Fruit fly (Drosophila melanogaster): ENCODE data around the gene ppk27.

The ppk27 gene

dm6 chr3L:3755713-3756112 is 712 bp upstream of the ppk27 start (continued):
- peak; percentile 15 for TF ChIP-seq CG10209 (GFP tag; optimal IDR thresholded peaks at IDR 0.05)
- TF ChIP-seq yki (optimal IDR thresholded peaks at IDR 0.05): no peak
- TF ChIP-seq CG13123 (GFP tag; optimal IDR thresholded peaks at IDR 0.05): no peak
- peak; percentile 12 for TF ChIP-seq cg (GFP tag; optimal IDR thresholded peaks at IDR 0.05)
- peak; percentile 20 for TF ChIP-seq HHEX (GFP tag; optimal IDR thresholded peaks at IDR 0.05)
- TF ChIP-seq sc (optimal IDR thresholded peaks at IDR 0.05): no peak
- TF ChIP-seq sc (GFP tag; optimal IDR thresholded peaks at IDR 0.05): no peak
- no peak for TF ChIP-seq CG15269 (tag; optimal IDR thresholded peaks at IDR 0.05)
- no peak for TF ChIP-seq grau (tag; optimal IDR thresholded peaks at IDR 0.05)
- no peak for TF ChIP-seq Ets97D (GFP tag; optimal IDR thresholded peaks at IDR 0.05)
- no peak for TF ChIP-seq ap (GFP tag; IDR thresholded peaks at IDR 0.05)
- no peak for TF ChIP-seq Aef1 (GFP tag; IDR thresholded peaks at IDR 0.05)
- TF ChIP-seq jing (GFP tag; optimal IDR thresholded peaks at IDR 0.05): no peak
- no peak for TF ChIP-seq CG11696 (GFP tag; IDR thresholded peaks at IDR 0.05)
- no peak; the same call in 1 of the 2 replicates for TF ChIP-seq Rfx (GFP tag; IDR thresholded peaks at IDR 0.05)
- TF ChIP-seq ac (GFP tag; optimal IDR thresholded peaks at IDR 0.05): no peak
- TF ChIP-seq HLHmδ (GFP tag; optimal IDR thresholded peaks at IDR 0.05): no peak
- TF ChIP-seq CG12155 (GFP tag; optimal IDR thresholded peaks at IDR 0.05): no peak
- TF ChIP-seq Myb (GFP tag; optimal IDR thresholded peaks at IDR 0.05): no peak
- TF ChIP-seq phol (tag; optimal IDR thresholded peaks at IDR 0.05): no peak
- no peak for TF ChIP-seq CG9797 (GFP tag; optimal IDR thresholded peaks at IDR 0.05)
- TF ChIP-seq CG34422 (GFP tag; IDR thresholded peaks at IDR 0.05): no peak
- TF ChIP-seq fu2 (GFP tag; optimal IDR thresholded peaks at IDR 0.05): no peak
- no peak for TF ChIP-seq CG30431 (GFP tag; optimal IDR thresholded peaks at IDR 0.05)
- TF ChIP-seq CG2875 (GFP tag; optimal IDR thresholded peaks at IDR 0.05): peak; percentile 34
- TF ChIP-seq Gsc (GFP tag; IDR thresholded peaks at IDR 0.05): no peak
- no peak for TF ChIP-seq CG8089 (GFP tag; optimal IDR thresholded peaks at IDR 0.05)
- TF ChIP-seq Hmx (GFP tag; optimal IDR thresholded peaks at IDR 0.05): no peak
- TF ChIP-seq hb (GFP tag; IDR thresholded peaks at IDR 0.05; ENCODE audit: partially characterized antibody): no peak
- TF ChIP-seq CG5180 (GFP tag; optimal IDR thresholded peaks at IDR 0.05): peak; percentile 8
- TF ChIP-seq ATbp (GFP tag; optimal IDR thresholded peaks at IDR 0.05): peak; percentile 56
- TF ChIP-seq CG12299 (tag; optimal IDR thresholded peaks at IDR 0.05): no peak
- TF ChIP-seq shn (GFP tag; optimal IDR thresholded peaks at IDR 0.05): no peak
- TF ChIP-seq sob (GFP tag; IDR thresholded peaks at IDR 0.05): 0 out of 2 replicates have a peak, but pooled peaks have one; percentile 20
- no peak for TF ChIP-seq gce (GFP tag; IDR thresholded peaks at IDR 0.05)
- no peak for TF ChIP-seq hth (optimal IDR thresholded peaks at IDR 0.05)
- no peak for TF ChIP-seq Chrac-16 (GFP tag; optimal IDR thresholded peaks at IDR 0.05)
- no peak for TF ChIP-seq emc (GFP tag; optimal IDR thresholded peaks at IDR 0.05)
- peak; percentile 38 for TF ChIP-seq Blimp-1 (GFP tag; optimal IDR thresholded peaks at IDR 0.05)
- no peak for TF ChIP-seq ci (GFP tag; IDR thresholded peaks at IDR 0.05)
- TF ChIP-seq CG16813 (GFP tag; IDR thresholded peaks at IDR 0.05; ENCODE audit: partially characterized antibody): no peak
- TF ChIP-seq kni (GFP tag; optimal IDR thresholded peaks at IDR 0.05): no peak
- TF ChIP-seq CG33557 (GFP tag; optimal IDR thresholded peaks at IDR 0.05): no peak
- TF ChIP-seq CG10267 (tag; optimal IDR thresholded peaks at IDR 0.05): no peak
- TF ChIP-seq CG17359 (tag; optimal IDR thresholded peaks at IDR 0.05): peak; percentile 38
- TF ChIP-seq ham (GFP tag; IDR thresholded peaks at IDR 0.05): no peak
- no peak for TF ChIP-seq crc (GFP tag; optimal IDR thresholded peaks at IDR 0.05)
- peak; percentile 7 for TF ChIP-seq tio (GFP tag; optimal IDR thresholded peaks at IDR 0.05)
- no peak for TF ChIP-seq jigr1 (GFP tag; IDR thresholded peaks at IDR 0.05)
- TF ChIP-seq scrt (GFP tag; optimal IDR thresholded peaks at IDR 0.05): peak; percentile 4
- TF ChIP-seq CG16863 (GFP tag; optimal IDR thresholded peaks at IDR 0.05): no peak
- TF ChIP-seq CG42726 (GFP tag; IDR thresholded peaks at IDR 0.05; ENCODE audit: partially characterized antibody): no peak
